Fruit fly (Drosophila melanogaster) whole organism, embryonic: Measurements from ENCODE around the gene CG17472.

Experiments
- Bgb ChIP-seq: fragments of 200-800 bp; sonication (Bioruptor generic); IDR thresholded peaks from 2 replicates; pipeline ENCODE4 v1.3.6; 2022; ENCODE audit warnings: missing biosample characterization, missing genetic modification characterization; ENCODE audit not compliant: partially characterized antibody
- CG10267 ChIP-seq: fragments of 200-800 bp; sonication (Bioruptor generic); optimal IDR thresholded peaks from 2 replicates; lab custom pipeline; 2018; ENCODE audit warnings: missing biosample characterization, mild to moderate bottlenecking, missing genetic modification characterization, moderate library complexity
- CG15073 ChIP-seq: fragments of 200-800 bp; sonication (Bioruptor generic); optimal IDR thresholded peaks from 2 replicates; lab custom pipeline; 2016; ENCODE audit warnings: missing biosample characterization, missing genetic modification characterization
- CG15269 ChIP-seq: fragments of 200-800 bp; sonication (Bioruptor generic); optimal IDR thresholded peaks from 2 replicates; lab custom pipeline; 2018; ENCODE audit warnings: missing biosample characterization, mild to moderate bottlenecking, missing genetic modification characterization, moderate library complexity
- CG17802 ChIP-seq: fragments of 200-800 bp; sonication (Bioruptor generic); optimal IDR thresholded peaks from 2 replicates; lab custom pipeline; 2018; ENCODE audit warnings: missing biosample characterization, mild to moderate bottlenecking, missing genetic modification characterization, moderate library complexity
- CG2889 ChIP-seq: fragments of 200-800 bp; sonication (Bioruptor generic); IDR thresholded peaks from 3 replicates; pipeline ENCODE4 v1.3.6; 2022; ENCODE audit warnings: missing biosample characterization, missing genetic modification characterization
- CG31441 ChIP-seq: fragments of 200-800 bp; sonication (Bioruptor generic); IDR thresholded peaks from 2 replicates; pipeline ENCODE4 v1.3.6; 2022; ENCODE audit warnings: missing biosample characterization, missing genetic modification characterization
- CG3847 ChIP-seq: fragments of 200-800 bp; sonication (Bioruptor generic); IDR thresholded peaks from 2 replicates; pipeline ENCODE4 v1.3.6; 2022; ENCODE audit warnings: missing biosample characterization, missing genetic modification characterization
- CG6254 ChIP-seq: fragments of 200-800 bp; sonication (Bioruptor generic); optimal IDR thresholded peaks from 3 replicates; lab custom pipeline; 2017; ENCODE audit warnings: mild to moderate bottlenecking, missing biosample characterization, missing genetic modification reagents, missing genetic modification characterization
- CG6689 ChIP-seq: fragments of 200-800 bp; sonication (Bioruptor generic); IDR thresholded peaks from 2 replicates; pipeline ENCODE4 v1.3.6; 2022; ENCODE audit warnings: missing biosample characterization, missing genetic modification characterization
- CG7271 ChIP-seq: fragments of 200-800 bp; sonication (Bioruptor generic); optimal IDR thresholded peaks from 2 replicates; lab custom pipeline; 2018; ENCODE audit warnings: missing biosample characterization, mild to moderate bottlenecking, missing genetic modification characterization, moderate library complexity
- CG7928 ChIP-seq: fragments of 200-800 bp; sonication (Bioruptor generic); optimal IDR thresholded peaks from 2 replicates; lab custom pipeline; 2017; ENCODE audit warnings: missing biosample characterization, mild to moderate bottlenecking, missing genetic modification characterization
- CG8281 ChIP-seq: fragments of 200-800 bp; sonication (Bioruptor generic); optimal IDR thresholded peaks from 2 replicates; lab custom pipeline; 2018; ENCODE audit warnings: missing biosample characterization, mild to moderate bottlenecking, missing genetic modification characterization, moderate library complexity
- CG9797 ChIP-seq: fragments of 200-800 bp; sonication (Bioruptor generic); optimal IDR thresholded peaks from 3 replicates; lab custom pipeline; 2018; ENCODE audit warnings: missing biosample characterization, mild to moderate bottlenecking, missing genetic modification characterization
- Camta ChIP-seq: fragments of 200-800 bp; sonication (Bioruptor generic); optimal IDR thresholded peaks from 2 replicates; lab custom pipeline; 2016; ENCODE audit warnings: missing biosample characterization, missing genetic modification characterization
- CoRest ChIP-seq: fragments of 200-800 bp; sonication (Bioruptor generic); optimal IDR thresholded peaks from 3 replicates; lab custom pipeline; 2018; ENCODE audit warnings: missing biosample characterization, mild to moderate bottlenecking, missing genetic modification characterization, moderate library complexity
- Dip2 ChIP-seq: fragments of 200-800 bp; sonication (Bioruptor generic); IDR thresholded peaks from 2 replicates; pipeline ENCODE4 v1.3.6; 2022; ENCODE audit warnings: missing biosample characterization, missing genetic modification characterization
- Dll ChIP-seq: fragments of 200-800 bp; sonication (Bioruptor generic); IDR thresholded peaks from 4 replicates; pipeline ENCODE4 v1.3.6; 2022; ENCODE audit warnings: missing biosample characterization, missing genetic modification characterization; ENCODE audit not compliant: partially characterized antibody
- E2f2 ChIP-seq: fragments of 200-800 bp; sonication (Bioruptor generic); IDR thresholded peaks from 2 replicates; pipeline ENCODE4 v1.3.6; 2022; ENCODE audit warnings: missing biosample characterization, missing genetic modification characterization
- Elba2 ChIP-seq: fragments of 200-800 bp; sonication (Bioruptor generic); optimal IDR thresholded peaks from 3 replicates; lab custom pipeline; 2016; ENCODE audit warnings: missing biosample characterization, missing genetic modification characterization
- Ets97D ChIP-seq: fragments of 200-800 bp; sonication (Bioruptor generic); optimal IDR thresholded peaks from 3 replicates; lab custom pipeline; 2016; ENCODE audit warnings: missing biosample characterization, missing genetic modification characterization
- Gug ChIP-seq: fragments of 200-800 bp; sonication (Bioruptor generic); IDR thresholded peaks from 4 replicates; pipeline ENCODE4 v1.3.6; 2022; ENCODE audit warnings: missing biosample characterization, missing genetic modification characterization
- HmgD ChIP-seq: fragments of 200-800 bp; sonication (Bioruptor generic); optimal IDR thresholded peaks from 3 replicates; lab custom pipeline; 2016; ENCODE audit warnings: missing biosample characterization, missing genetic modification characterization
- Max ChIP-seq: fragments of 200-800 bp; sonication (Bioruptor generic); optimal IDR thresholded peaks from 2 replicates; lab custom pipeline; 2016; ENCODE audit warnings: missing biosample characterization, mild to moderate bottlenecking, missing genetic modification characterization
- Opbp ChIP-seq: fragments of 200-800 bp; sonication (Bioruptor generic); IDR thresholded peaks from 3 replicates; pipeline ENCODE4 v1.3.6; 2022; ENCODE audit warnings: missing biosample characterization, missing genetic modification characterization; ENCODE audit not compliant: partially characterized antibody
- Trl ChIP-seq, 3 experiments: fragments of >200 bp in 2 of 3; fragments of 200-800 bp in 1 of 3; sonication (Bioruptor generic) in 1 of 3; optimal IDR thresholded peaks; 2 replicates in 1 of 3; 3 replicates in 2 of 3; lab custom pipeline; 2016 to 2017; ENCODE audit warnings: missing biosample characterization in 1 of 3, missing genetic modification characterization in 1 of 3
- Vsx1 ChIP-seq: fragments of 200-800 bp; sonication (Bioruptor generic); optimal IDR thresholded peaks from 2 replicates; lab custom pipeline; 2017; ENCODE audit warnings: missing biosample characterization, mild to moderate bottlenecking, missing genetic modification characterization, missing genetic modification reagents
- aop ChIP-seq: fragments of 200-800 bp; sonication (Bioruptor generic); IDR thresholded peaks from 2 replicates; pipeline ENCODE4 v1.3.6; 2022; ENCODE audit warnings: missing biosample characterization, missing genetic modification characterization
- crp ChIP-seq, 2 experiments: fragments of 200-800 bp; sonication (Bioruptor generic); optimal IDR thresholded peaks; 2 replicates in 1 of 2; 3 replicates in 1 of 2; lab custom pipeline; 2017; ENCODE audit warnings: missing biosample characterization in 2 of 2, missing genetic modification characterization in 2 of 2, mild to moderate bottlenecking in 1 of 2, moderate library complexity in 1 of 2
- dati ChIP-seq: fragments of 200-800 bp; sonication (Bioruptor generic); IDR thresholded peaks from 2 replicates; pipeline ENCODE4 v1.3.6; 2022; ENCODE audit warnings: missing biosample characterization, missing genetic modification characterization
- dm ChIP-seq: fragments of 200-800 bp; sonication (Bioruptor generic); optimal IDR thresholded peaks from 3 replicates; lab custom pipeline; 2016; ENCODE audit warnings: missing biosample characterization, missing genetic modification characterization
- fru ChIP-seq: fragments of >200 bp; optimal IDR thresholded peaks from 2 replicates; lab custom pipeline; 2017
- hb ChIP-seq: fragments of 200-800 bp; sonication (Bioruptor generic); IDR thresholded peaks from 3 replicates; pipeline ENCODE4 v1.3.6; 2022; ENCODE audit warnings: missing biosample characterization, missing genetic modification characterization; ENCODE audit not compliant: partially characterized antibody
- kah ChIP-seq: fragments of 200-800 bp; sonication (Bioruptor generic); optimal IDR thresholded peaks from 2 replicates; lab custom pipeline; 2018; ENCODE audit warnings: missing biosample characterization, mild to moderate bottlenecking, missing genetic modification characterization
- kni ChIP-seq: fragments of 200-800 bp; sonication (Bioruptor generic); optimal IDR thresholded peaks from 3 replicates; lab custom pipeline; 2017; ENCODE audit warnings: mild to moderate bottlenecking, missing biosample characterization, missing genetic modification reagents, missing genetic modification characterization
- lab ChIP-seq: fragments of 200-800 bp; sonication (Bioruptor generic); optimal IDR thresholded peaks from 3 replicates; lab custom pipeline; 2017; ENCODE audit warnings: missing biosample characterization, missing genetic modification characterization, mild to moderate bottlenecking, moderate library complexity, missing genetic modification reagents
- oc ChIP-seq: fragments of 200-800 bp; sonication (Bioruptor generic); optimal IDR thresholded peaks from 2 replicates; lab custom pipeline; 2018; ENCODE audit warnings: missing biosample characterization, mild to moderate bottlenecking, missing genetic modification characterization, moderate library complexity
- pros ChIP-seq: fragments of 200-800 bp; sonication (Bioruptor generic); optimal IDR thresholded peaks from 3 replicates; lab custom pipeline; 2019; ENCODE audit warnings: missing biosample characterization, mild to moderate bottlenecking, missing genetic modification characterization, moderate library complexity
- ranshi ChIP-seq: fragments of 200-800 bp; sonication (Bioruptor generic); IDR thresholded peaks from 2 replicates; pipeline ENCODE4 v1.3.6; 2022; ENCODE audit warnings: missing biosample characterization, missing genetic modification characterization
- ro ChIP-seq: fragments of 200-800 bp; sonication (Bioruptor generic); IDR thresholded peaks from 2 replicates; pipeline ENCODE4 v1.3.6; 2022; ENCODE audit warnings: missing biosample characterization, missing genetic modification characterization
- sim ChIP-seq: fragments of 200-800 bp; sonication (Bioruptor generic); IDR thresholded peaks from 2 replicates; pipeline ENCODE4 v1.3.6; 2022; ENCODE audit warnings: missing biosample characterization, missing genetic modification characterization
- sr ChIP-seq: fragments of 200-800 bp; sonication (Bioruptor generic); IDR thresholded peaks from 3 replicates; pipeline ENCODE4 v1.3.6; 2022; ENCODE audit warnings: missing biosample characterization, missing genetic modification characterization
- stwl ChIP-seq: fragments of 200-800 bp; sonication (Bioruptor generic); optimal IDR thresholded peaks from 3 replicates; lab custom pipeline; 2018; ENCODE audit warnings: missing biosample characterization, mild to moderate bottlenecking, missing genetic modification characterization, moderate library complexity
- sug ChIP-seq: fragments of 200-800 bp; optimal IDR thresholded peaks from 2 replicates; lab custom pipeline; 2019; ENCODE audit warnings: missing biosample characterization, mild to moderate bottlenecking, missing genetic modification characterization, moderate library complexity
- vvl ChIP-seq: fragments of 200-800 bp; sonication (Bioruptor generic); IDR thresholded peaks from 2 replicates; pipeline ENCODE4 v1.3.6; 2022; ENCODE audit warnings: missing biosample characterization, missing genetic modification characterization

Gene CG17472

dm6 chr2L:20601282-20601681, 33.0 kb upstream of the CG17472 start (continued):
- TF ChIP-seq CG2889 (GFP tag; lab: Robert Waterston, UW) = no peak
- TF ChIP-seq Bgb (GFP tag; lab: Robert Waterston, UW) = no peak
- TF ChIP-seq, all 482 proteins: peak for 6

- TF ChIP-seq CG17802 (tag; lab: Kevin White, UChicago) (no peak), dati (GFP tag; lab: Robert Waterston, UW) (no peak), lab (GFP tag; lab: Kevin White, UChicago) (no peak), CG3847 (GFP tag; lab: Robert Waterston, UW) (no peak), Vsx1 (GFP tag; lab: Kevin White, UChicago) (no peak), HmgD (GFP tag; lab: Kevin White, UChicago) (no peak), sim (GFP tag; lab: Robert Waterston, UW) (no peak), sug (tag; lab: Kevin White, UChicago) (no peak), CG6254 (GFP tag; lab: Kevin White, UChicago) (no peak), ro (GFP tag; lab: Robert Waterston, UW) (no peak), CG15073 (GFP tag; lab: Kevin White, UChicago) (no peak), aop (GFP tag; lab: Robert Waterston, UW) (no peak), fru (lab: Kevin White, UChicago) (no peak)
Measured at dm6 chr2L:20604096-20604495, 30.2 kb upstream of the CG17472 start, which contains the start of gene CG31677. Gene CG31677, minus strand, starts transcription at chr2L:20604196.

- TF ChIP-seq oc (tag; lab: Kevin White, UChicago) (no peak), hb (GFP tag; lab: Robert Waterston, UW) (no peak), Max (GFP tag; lab: Kevin White, UChicago) (no peak)
Measured at dm6 chr2L:20614222-20614621, 20.1 kb upstream of the CG17472 start, which contains the start of gene CG15475. Gene CG15475, plus strand, starts transcription at chr2L:20614522.

DNA sequence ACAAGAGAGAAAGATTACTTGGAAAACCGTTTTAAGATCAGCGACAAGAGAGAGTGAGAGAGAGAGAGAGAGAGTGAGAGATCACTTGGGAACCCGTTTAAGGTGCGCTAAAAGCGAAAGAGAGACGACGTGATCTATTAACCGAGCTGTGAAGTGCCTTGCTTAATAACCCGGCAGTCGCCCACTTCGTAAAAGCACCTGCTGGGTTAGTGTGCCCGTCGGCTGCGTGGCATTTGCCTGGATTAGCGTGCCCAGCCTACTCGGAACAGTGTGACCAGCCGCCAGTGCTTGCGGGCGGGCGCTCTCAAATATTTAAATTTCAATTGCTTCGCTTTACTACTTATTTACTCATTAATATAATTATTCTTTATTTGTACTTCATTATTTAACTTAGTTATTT, 4.1 kb downstream of the CG17472 start:
- peak; percentile 14 for TF ChIP-seq kah (GFP tag; lab: Kevin White, UChicago)
- TF ChIP-seq Gug (GFP tag; lab: Robert Waterston, UW) = no peak
- TF ChIP-seq Elba2 (GFP tag; lab: Kevin White, UChicago) = peak; percentile 83
- TF ChIP-seq CG10267 (tag; lab: Kevin White, UChicago) = peak; percentile 23
- peak; percentile 54 for TF ChIP-seq CoRest
- TF ChIP-seq vvl (GFP tag; lab: Robert Waterston, UW) = peak; percentile 49
- peak; percentile 91 for TF ChIP-seq sr (GFP tag; lab: Robert Waterston, UW)
- TF ChIP-seq CG31441 (GFP tag; lab: Robert Waterston, UW) = peak; percentile 29; the same call in 1 of the 2 replicates
- TF ChIP-seq E2f2 = peak; percentile 99
- peak; percentile 20 for TF ChIP-seq CG15269
- TF ChIP-seq Ets97D (GFP tag; lab: Kevin White, UChicago) = peak; percentile 66
- TF ChIP-seq Dip2 = no peak
- no peak for TF ChIP-seq Camta (GFP tag; lab: Kevin White, UChicago)
- no peak for TF ChIP-seq ranshi (GFP tag; lab: Robert Waterston, UW)
- TF ChIP-seq Dll = 0 out of 4 replicates have a peak, but pooled peaks have one; percentile 38
- TF ChIP-seq CG9797 (GFP tag; lab: Kevin White, UChicago) = peak; percentile 95
- peak in 1 of 2 experiments; percentile 52 for TF ChIP-seq crp (GFP tag; optimal IDR thresholded peaks at IDR 0.05; lab: Kevin White, UChicago)
- peak; percentile 73; the same call in 2 of the 3 replicates for TF ChIP-seq Opbp (GFP tag; lab: Robert Waterston, UW)
- no peak for TF ChIP-seq CG7271 (tag; lab: Kevin White, UChicago)
- no peak for TF ChIP-seq CG7928 (GFP tag; lab: Kevin White, UChicago)
- peak; percentile 32 for TF ChIP-seq dm (GFP tag; lab: Kevin White, UChicago)
- peak; percentile 95 for TF ChIP-seq stwl (tag; lab: Kevin White, UChicago)
- peak; percentile 64 for TF ChIP-seq CG6689 (GFP tag; lab: Robert Waterston, UW)
- peak; percentile 24 for TF ChIP-seq pros (GFP tag; lab: Kevin White, UChicago)
- peak; percentile 27 for TF ChIP-seq kni
- peak; percentile 78 to 82 for TF ChIP-seq Trl (optimal IDR thresholded peaks at IDR 0.05; lab: Kevin White, UChicago)
- TF ChIP-seq Trl (GFP tag; optimal IDR thresholded peaks at IDR 0.05; lab: Kevin White, UChicago) = no peak
- no peak for TF ChIP-seq CG8281
